Fruit fly (Drosophila melanogaster) whole organism, embryonic: ENCODE measurements around the gene Rm62.

Experiments
- Atf6 ChIP-seq: fragments of 200-800 bp; sonication (Bioruptor generic); IDR thresholded peaks from 2 replicates; pipeline ENCODE4 v1.3.6; 2022; ENCODE audit warnings: missing biosample characterization, missing genetic modification characterization
- CG10366 ChIP-seq: fragments of 200-800 bp; sonication (Bioruptor generic); IDR thresholded peaks from 2 replicates; pipeline ENCODE4 v1.3.6; 2022; ENCODE audit warnings: missing biosample characterization, missing genetic modification characterization
- CG11504 ChIP-seq: fragments of 200-800 bp; sonication (Bioruptor generic); optimal IDR thresholded peaks from 3 replicates; lab custom pipeline; 2019; ENCODE audit warnings: missing biosample characterization, mild to moderate bottlenecking, missing genetic modification characterization, moderate library complexity
- CG11723 ChIP-seq: fragments of 200-800 bp; sonication (Bioruptor generic); optimal IDR thresholded peaks from 2 replicates; lab custom pipeline; 2017; ENCODE audit warnings: missing biosample characterization, mild to moderate bottlenecking, missing genetic modification characterization
- CG13624 ChIP-seq: fragments of 200-800 bp; sonication (Bioruptor generic); optimal IDR thresholded peaks from 2 replicates; lab custom pipeline; 2016; ENCODE audit warnings: missing biosample characterization, missing genetic modification characterization
- CG15011 ChIP-seq: fragments of 200-800 bp; sonication (Bioruptor generic); optimal IDR thresholded peaks from 3 replicates; lab custom pipeline; 2018; ENCODE audit warnings: missing biosample characterization, mild to moderate bottlenecking, missing genetic modification characterization
- CG15073 ChIP-seq: fragments of 200-800 bp; sonication (Bioruptor generic); optimal IDR thresholded peaks from 2 replicates; lab custom pipeline; 2016; ENCODE audit warnings: missing biosample characterization, missing genetic modification characterization
- CG17328 ChIP-seq: fragments of 200-800 bp; sonication (Bioruptor generic); IDR thresholded peaks from 2 replicates; pipeline ENCODE4 v1.3.6; 2022; ENCODE audit warnings: missing biosample characterization, missing genetic modification characterization
- CG17829 ChIP-seq: fragments of 200-800 bp; optimal IDR thresholded peaks from 2 replicates; lab custom pipeline; 2019; ENCODE audit warnings: missing biosample characterization, mild to moderate bottlenecking, missing genetic modification characterization, moderate library complexity
- CG2678 ChIP-seq: fragments of 200-800 bp; sonication (Bioruptor generic); optimal IDR thresholded peaks from 3 replicates; lab custom pipeline; 2019; ENCODE audit warnings: missing biosample characterization, mild to moderate bottlenecking, missing genetic modification characterization, moderate library complexity
- CG2875 ChIP-seq: fragments of 200-800 bp; sonication (Bioruptor generic); optimal IDR thresholded peaks from 2 replicates; lab custom pipeline; 2017; ENCODE audit warnings: missing biosample characterization, mild to moderate bottlenecking, missing genetic modification characterization, missing genetic modification reagents
- CG32772 ChIP-seq: fragments of 200-800 bp; sonication (Bioruptor generic); IDR thresholded peaks from 2 replicates; pipeline ENCODE4 v1.3.6; 2022; ENCODE audit warnings: missing biosample characterization, missing genetic modification characterization
- CG5180 ChIP-seq: fragments of 200-800 bp; sonication (Bioruptor generic); optimal IDR thresholded peaks from 3 replicates; lab custom pipeline; 2017; ENCODE audit warnings: missing biosample characterization, missing genetic modification characterization, mild to moderate bottlenecking, moderate library complexity, missing genetic modification reagents
- CG6854 ChIP-seq: fragments of 200-800 bp; sonication (Bioruptor generic); optimal IDR thresholded peaks from 3 replicates; lab custom pipeline; 2017; ENCODE audit warnings: missing biosample characterization, mild to moderate bottlenecking, missing genetic modification characterization
- CG9797 ChIP-seq: fragments of 200-800 bp; sonication (Bioruptor generic); optimal IDR thresholded peaks from 3 replicates; lab custom pipeline; 2018; ENCODE audit warnings: missing biosample characterization, mild to moderate bottlenecking, missing genetic modification characterization
- CTCF ChIP-seq: fragments of 200-800 bp; sonication (Bioruptor generic); optimal IDR thresholded peaks from 2 replicates; lab custom pipeline; 2017; ENCODE audit warnings: missing biosample characterization, mild to moderate bottlenecking, missing genetic modification characterization, moderate library complexity
- CkIIα-i1 ChIP-seq: fragments of 200-800 bp; sonication (Bioruptor generic); IDR thresholded peaks from 2 replicates; pipeline ENCODE4 v1.3.6; 2022; ENCODE audit warnings: missing biosample characterization, missing genetic modification characterization
- D ChIP-seq, 2 experiments: fragments of 200-800 bp in 1 of 2; fragments of >200 bp in 1 of 2; sonication (Bioruptor generic) in 1 of 2; optimal IDR thresholded peaks; 2 replicates in 1 of 2; 3 replicates in 1 of 2; lab custom pipeline; 2017; ENCODE audit warnings: mild to moderate bottlenecking in 1 of 2, missing biosample characterization in 1 of 2, missing genetic modification characterization in 1 of 2, missing genetic modification reagents in 1 of 2
- Dbx ChIP-seq: fragments of 200-800 bp; sonication (Bioruptor generic); IDR thresholded peaks from 3 replicates; pipeline ENCODE4 v1.3.6; 2022; ENCODE audit warnings: missing biosample characterization, missing genetic modification characterization
- Dip3 ChIP-seq: fragments of 200-800 bp; sonication (Bioruptor generic); optimal IDR thresholded peaks from 3 replicates; lab custom pipeline; 2016; ENCODE audit warnings: missing biosample characterization, missing genetic modification characterization
- HLH4C ChIP-seq: fragments of 200-800 bp; sonication (Bioruptor generic); IDR thresholded peaks from 3 replicates; pipeline ENCODE4 v1.3.6; 2022; ENCODE audit warnings: missing biosample characterization, missing genetic modification characterization; ENCODE audit not compliant: partially characterized antibody
- Lim3 ChIP-seq: fragments of 200-800 bp; sonication (Bioruptor generic); IDR thresholded peaks from 2 replicates; pipeline ENCODE4 v1.3.6; 2022; ENCODE audit warnings: missing biosample characterization, missing genetic modification characterization
- MESR4 ChIP-seq: fragments of 200-800 bp; sonication (Bioruptor generic); optimal IDR thresholded peaks from 2 replicates; lab custom pipeline; 2018; ENCODE audit warnings: missing biosample characterization, mild to moderate bottlenecking, missing genetic modification characterization, moderate library complexity
- MTF-1 ChIP-seq: fragments of 200-800 bp; sonication (Bioruptor generic); optimal IDR thresholded peaks from 2 replicates; lab custom pipeline; 2018; ENCODE audit warnings: missing biosample characterization, mild to moderate bottlenecking, missing genetic modification characterization, borderline replicate concordance
- Myb ChIP-seq: fragments of 200-800 bp; sonication (Bioruptor generic); optimal IDR thresholded peaks from 2 replicates; lab custom pipeline; 2016; ENCODE audit warnings: missing biosample characterization, missing genetic modification characterization
- NC2β ChIP-seq: fragments of 200-800 bp; sonication (Bioruptor generic); optimal IDR thresholded peaks from 2 replicates; lab custom pipeline; 2016; ENCODE audit warnings: missing biosample characterization, missing genetic modification characterization
- NfI ChIP-seq: fragments of 200-800 bp; sonication (Bioruptor generic); optimal IDR thresholded peaks from 3 replicates; lab custom pipeline; 2018; ENCODE audit warnings: missing biosample characterization, mild to moderate bottlenecking, missing genetic modification characterization, moderate library complexity
- Six4 ChIP-seq: fragments of 200-800 bp; sonication (Bioruptor generic); optimal IDR thresholded peaks from 2 replicates; lab custom pipeline; 2016; ENCODE audit warnings: missing biosample characterization, missing genetic modification characterization
- Trl ChIP-seq, 3 experiments: fragments of >200 bp in 2 of 3; fragments of 200-800 bp in 1 of 3; sonication (Bioruptor generic) in 1 of 3; optimal IDR thresholded peaks; 2 replicates in 1 of 3; 3 replicates in 2 of 3; lab custom pipeline; 2016 to 2017; ENCODE audit warnings: missing biosample characterization in 1 of 3, missing genetic modification characterization in 1 of 3
- YL-1 ChIP-seq: fragments of 200-800 bp; sonication (Bioruptor generic); optimal IDR thresholded peaks from 3 replicates; lab custom pipeline; 2017; ENCODE audit warnings: missing biosample characterization, mild to moderate bottlenecking, missing genetic modification characterization
- cas ChIP-seq: fragments of 200-800 bp; sonication (Bioruptor generic); IDR thresholded peaks from 2 replicates; pipeline ENCODE4 v1.3.6; 2022; ENCODE audit warnings: missing biosample characterization, missing genetic modification characterization
- dan ChIP-seq: fragments of 200-800 bp; sonication (Bioruptor generic); IDR thresholded peaks from 2 replicates; pipeline ENCODE4 v1.3.6; 2022; ENCODE audit warnings: missing biosample characterization, missing genetic modification characterization
- gfzf ChIP-seq: fragments of 200-800 bp; sonication (Bioruptor generic); optimal IDR thresholded peaks from 2 replicates; lab custom pipeline; 2016; ENCODE audit warnings: missing biosample characterization, mild to moderate bottlenecking, missing genetic modification characterization, moderate library complexity
- mirr ChIP-seq: fragments of 200-800 bp; sonication (Bioruptor generic); optimal IDR thresholded peaks from 3 replicates; lab custom pipeline; 2018; ENCODE audit warnings: missing biosample characterization, mild to moderate bottlenecking, missing genetic modification characterization
- onecut ChIP-seq: fragments of 200-800 bp; sonication (Bioruptor generic); IDR thresholded peaks from 2 replicates; pipeline ENCODE4 v1.3.6; 2022; ENCODE audit warnings: missing biosample characterization, missing genetic modification characterization
- p53 ChIP-seq: fragments of 200-800 bp; sonication (Bioruptor generic); optimal IDR thresholded peaks from 2 replicates; lab custom pipeline; 2016; ENCODE audit warnings: missing biosample characterization, missing genetic modification characterization
- pzg ChIP-seq: fragments of 200-800 bp; sonication (Bioruptor generic); optimal IDR thresholded peaks from 3 replicates; lab custom pipeline; 2018; ENCODE audit warnings: missing biosample characterization, mild to moderate bottlenecking, missing genetic modification characterization, moderate library complexity
- repo ChIP-seq: fragments of 200-800 bp; sonication (Bioruptor generic); optimal IDR thresholded peaks from 2 replicates; lab custom pipeline; 2016; ENCODE audit warnings: missing biosample characterization, missing genetic modification characterization
- salm ChIP-seq: fragments of 200-800 bp; sonication (Bioruptor generic); optimal IDR thresholded peaks from 2 replicates; lab custom pipeline; 2018; ENCODE audit warnings: missing biosample characterization, mild to moderate bottlenecking, missing genetic modification characterization
- sens ChIP-seq: fragments of 200-800 bp; sonication (Bioruptor generic); peaks from one replicate; lab custom pipeline; 2016; ENCODE audit warnings: missing biosample characterization, missing genetic modification characterization
- sim ChIP-seq: fragments of 200-800 bp; sonication (Bioruptor generic); IDR thresholded peaks from 2 replicates; pipeline ENCODE4 v1.3.6; 2022; ENCODE audit warnings: missing biosample characterization, missing genetic modification characterization
- sisA ChIP-seq: fragments of 200-800 bp; sonication (Bioruptor generic); IDR thresholded peaks from 2 replicates; pipeline ENCODE4 v1.3.6; 2022; ENCODE audit warnings: missing biosample characterization, missing genetic modification characterization
- so ChIP-seq: fragments of 200-800 bp; sonication (Bioruptor generic); IDR thresholded peaks from 3 replicates; pipeline ENCODE4 v1.3.6; 2022; ENCODE audit warnings: missing biosample characterization, missing genetic modification characterization
- tll ChIP-seq, 2 experiments: fragments of 200-800 bp in 1 of 2; fragments of >200 bp in 1 of 2; sonication (Bioruptor generic) in 1 of 2; optimal IDR thresholded peaks; 2 replicates each; lab custom pipeline; 2017 to 2019; ENCODE audit warnings: missing biosample characterization in 2 of 2, missing genetic modification characterization in 2 of 2, mild to moderate bottlenecking in 1 of 2, moderate library complexity in 1 of 2
- trh ChIP-seq: fragments of 200-800 bp; sonication (Bioruptor generic); optimal IDR thresholded peaks from 2 replicates; lab custom pipeline; 2016; ENCODE audit warnings: missing biosample characterization, missing genetic modification characterization
- unc-4 ChIP-seq: fragments of 200-800 bp; sonication (Bioruptor generic); IDR thresholded peaks from 2 replicates; pipeline ENCODE4 v1.3.6; 2022; ENCODE audit warnings: missing biosample characterization, missing genetic modification characterization; ENCODE audit not compliant: partially characterized antibody
- unpg ChIP-seq: fragments of 200-800 bp; sonication (Bioruptor generic); optimal IDR thresholded peaks from 3 replicates; lab custom pipeline; 2018; ENCODE audit warnings: missing biosample characterization, mild to moderate bottlenecking, missing genetic modification characterization, moderate library complexity
- vvl ChIP-seq: fragments of 200-800 bp; sonication (Bioruptor generic); IDR thresholded peaks from 2 replicates; pipeline ENCODE4 v1.3.6; 2022; ENCODE audit warnings: missing biosample characterization, missing genetic modification characterization

Rm62 gene

dm6 chr3R:6008202-6009062 lies at the start of gene Rm62 (continued):
- no peak for TF ChIP-seq salm
- no peak for TF ChIP-seq CG11723
- no peak for TF ChIP-seq sim (GFP tag; lab: Robert Waterston, UW)
- TF ChIP-seq Dbx, result peak; percentile 57; the same call in 2 of the 3 replicates
- no peak for TF ChIP-seq CG11504 (tag; lab: Kevin White, UChicago)
- peak; percentile 32 for TF ChIP-seq mirr
- TF ChIP-seq cas, result no peak
- TF ChIP-seq NfI (GFP tag; lab: Kevin White, UChicago), result peak; percentile 13
- no peak for TF ChIP-seq D (optimal IDR thresholded peaks at IDR 0.05; lab: Kevin White, UChicago)
- TF ChIP-seq D (GFP tag; optimal IDR thresholded peaks at IDR 0.05; lab: Kevin White, UChicago), result no peak
- TF ChIP-seq tll (GFP tag; optimal IDR thresholded peaks at IDR 0.05; lab: Kevin White, UChicago), result no peak
- TF ChIP-seq YL-1 (GFP tag; lab: Kevin White, UChicago), result peak; percentile 92
- TF ChIP-seq unpg (GFP tag; lab: Kevin White, UChicago), result peak; percentile 28
- no peak for TF ChIP-seq CG5180 (GFP tag; lab: Kevin White, UChicago)
- TF ChIP-seq sens, result peak; percentile 46
- peak; percentile 88 for TF ChIP-seq gfzf
- TF ChIP-seq MESR4 (GFP tag; lab: Kevin White, UChicago), result peak; percentile 97
- TF ChIP-seq so (GFP tag; lab: Robert Waterston, UW), result 0 out of 3 replicates have a peak, but pooled peaks have one; percentile 33
- TF ChIP-seq repo (GFP tag; lab: Kevin White, UChicago), result no peak
- TF ChIP-seq CG2875 (GFP tag; lab: Kevin White, UChicago), result peak; percentile 14
- TF ChIP-seq HLH4C (GFP tag; lab: Robert Waterston, UW), result peak; percentile 61; the same call in 2 of the 3 replicates
- no peak for TF ChIP-seq CkIIα-i1 (GFP tag; lab: Robert Waterston, UW)
- TF ChIP-seq CG17328 (GFP tag; lab: Robert Waterston, UW), result 0 out of 2 replicates have a peak, but pooled peaks have one; percentile 42
- TF ChIP-seq sisA, result no peak
- peak; percentile 66 for TF ChIP-seq CG6854 (GFP tag; lab: Kevin White, UChicago)
- peak; percentile 31 for TF ChIP-seq CG2678
- no peak for TF ChIP-seq CG32772
- TF ChIP-seq trh (GFP tag; lab: Kevin White, UChicago), result no peak
- TF ChIP-seq CG15011, result no peak
- TF ChIP-seq CG15073 (GFP tag; lab: Kevin White, UChicago), result no peak
- TF ChIP-seq p53 (GFP tag; lab: Kevin White, UChicago), result no peak
- TF ChIP-seq CG13624, result peak; percentile 57
- TF ChIP-seq Six4 (GFP tag; lab: Kevin White, UChicago), result no peak
- peak; percentile 22 for TF ChIP-seq CTCF (GFP tag; lab: Kevin White, UChicago)
- no peak for TF ChIP-seq Lim3 (GFP tag; lab: Robert Waterston, UW)
- TF ChIP-seq pzg (GFP tag; lab: Kevin White, UChicago), result peak; percentile 76
- TF ChIP-seq Trl (optimal IDR thresholded peaks at IDR 0.05; lab: Kevin White, UChicago), result no peak
- TF ChIP-seq Trl (GFP tag; optimal IDR thresholded peaks at IDR 0.05; lab: Kevin White, UChicago), result no peak
- TF ChIP-seq NC2β, result peak; percentile 6
- peak; percentile 11 for TF ChIP-seq CG17829 (tag; lab: Kevin White, UChicago)
- TF ChIP-seq CG10366, result no peak
- TF ChIP-seq CG9797, result peak; percentile 90
- TF ChIP-seq onecut (GFP tag; lab: Robert Waterston, UW), result peak; percentile 75
- TF ChIP-seq MTF-1 (GFP tag; lab: Kevin White, UChicago), result peak; percentile 48
- TF ChIP-seq dan, result no peak
- peak; percentile 34; the same call in 1 of the 2 replicates for TF ChIP-seq Atf6 (GFP tag; lab: Robert Waterston, UW)
- TF ChIP-seq Myb (GFP tag; lab: Kevin White, UChicago), result no peak
- no peak for TF ChIP-seq Dip3 (GFP tag; lab: Kevin White, UChicago)
- TF ChIP-seq vvl (GFP tag; lab: Robert Waterston, UW), result peak; percentile 88
- TF ChIP-seq unc-4, result peak; percentile 40; the same call in 1 of the 2 replicates
